Worm (Caenorhabditis elegans) whole organism, early embryonic: ENCODE data around the gene coq-6.
A peak's percentile ranks its signal among the peaks of the same experiment; 100 is the strongest.

Experiments used
- B0310.2 ChIP-seq: sonication (generic microtip); optimal IDR thresholded peaks from 2 replicates; lab custom pipeline; 2016; ENCODE audit warnings: mild to moderate bottlenecking, missing genetic modification characterization, missing compliant biosample characterization
- F13C5.2 ChIP-seq: sonication (generic microtip); optimal IDR thresholded peaks from 2 replicates; lab custom pipeline; 2017; ENCODE audit warnings: mild to moderate bottlenecking, missing genetic modification characterization, inconsistent platforms, missing compliant biosample characterization
- aly-1 ChIP-seq: sonication (generic microtip); optimal IDR thresholded peaks from 2 replicates; lab custom pipeline; 2016; ENCODE audit warnings: missing genetic modification characterization, missing compliant biosample characterization
- ama-1 ChIP-seq: fragments of 150-350 bp; optimal IDR thresholded peaks from 2 replicates; lab custom pipeline; 2014
- ceh-13 ChIP-seq: fragments of 200-800 bp; sonication (Bioruptor generic); optimal IDR thresholded peaks from 2 replicates; lab custom pipeline; 2018; ENCODE audit warnings: mild to moderate bottlenecking, missing genetic modification characterization, missing compliant biosample characterization
- ceh-36 ChIP-seq: sonication (generic microtip); optimal IDR thresholded peaks from 2 replicates; lab custom pipeline; 2016; ENCODE audit warnings: missing genetic modification characterization, inconsistent platforms, missing compliant biosample characterization
- ets-7 ChIP-seq: sonication (generic microtip); optimal IDR thresholded peaks from 2 replicates; lab custom pipeline; 2016; ENCODE audit warnings: missing genotype, missing genetic modification characterization, missing compliant biosample characterization
- flt-1 ChIP-seq: fragments of 200-800 bp; sonication (Bioruptor generic); IDR thresholded peaks from 2 replicates; pipeline ENCODE4 v1.3.6; 2022; ENCODE audit warnings: missing genetic modification characterization, missing compliant biosample characterization
- hmbx-1 ChIP-seq: sonication (generic microtip); optimal IDR thresholded peaks from 2 replicates; lab custom pipeline; 2016; ENCODE audit warnings: mild to moderate bottlenecking, missing genetic modification characterization, missing compliant biosample characterization
- hmg-4 ChIP-seq: fragments of 200-800 bp; sonication (Bioruptor generic); optimal IDR thresholded peaks from 2 replicates; lab custom pipeline; 2018; ENCODE audit warnings: mild to moderate bottlenecking, missing genetic modification characterization, missing compliant biosample characterization
- hnd-1 ChIP-seq: sonication (generic microtip); optimal IDR thresholded peaks from 2 replicates; lab custom pipeline; 2016; ENCODE audit warnings: missing genetic modification characterization, missing compliant biosample characterization
- pes-1 ChIP-seq: fragments of 200-800 bp; sonication (Bioruptor generic); IDR thresholded peaks from 2 replicates; pipeline ENCODE4 v1.3.6; 2022; ENCODE audit warnings: missing genetic modification reagents, missing genetic modification characterization, missing compliant biosample characterization
- scrt-1 ChIP-seq: fragments of 200-800 bp; sonication (Bioruptor generic); IDR thresholded peaks from 2 replicates; pipeline ENCODE4 v1.3.6; 2022; ENCODE audit warnings: missing genetic modification characterization, missing compliant biosample characterization
- sea-1 ChIP-seq: fragments of 200-800 bp; sonication (Bioruptor generic); conservative IDR thresholded peaks from 2 replicates; pipeline ENCODE4 v1.3.6; 2022; ENCODE audit warnings: missing genetic modification characterization, missing compliant biosample characterization
- tbx-11 ChIP-seq: fragments of 200-800 bp; sonication (Bioruptor generic); IDR thresholded peaks from 2 replicates; pipeline ENCODE4 v1.3.6; 2022; ENCODE audit warnings: missing genetic modification characterization, missing compliant biosample characterization
- tbx-37 ChIP-seq: fragments of 200-800 bp; sonication (Bioruptor generic); conservative IDR thresholded peaks from 2 replicates; pipeline ENCODE4 v1.3.6; 2022; ENCODE audit warnings: missing genetic modification reagents, missing genetic modification characterization, missing compliant biosample characterization
- tra-4 ChIP-seq: sonication (generic microtip); optimal IDR thresholded peaks from 2 replicates; lab custom pipeline; 2017; ENCODE audit warnings: missing genetic modification characterization, missing compliant biosample characterization

The coq-6 gene

ce11 chrV:9305116-9305515 lies 31.4 kb upstream of the coq-6 start, which contains the start of gene F44A2.3:
F44A2.3 (plus strand) TSS chrV:9305416.
- no peak for TF ChIP-seq flt-1 (GFP tag; lab: Robert Waterston, UW)
- TF ChIP-seq tbx-37 (GFP tag; lab: Robert Waterston, UW): no peak
- TF ChIP-seq sea-1: no peak
- TF ChIP-seq hmg-4 (GFP tag; lab: Kevin White, UChicago): no peak

- no peak for TF ChIP-seq tbx-37 (GFP tag; lab: Robert Waterston, UW)
- TF ChIP-seq hmg-4 (GFP tag; lab: Kevin White, UChicago): no peak
- no peak for TF ChIP-seq ceh-36 (tag; lab: Kevin White, UChicago)
- no peak for TF ChIP-seq tra-4 (tag; lab: Kevin White, UChicago)
- no peak for TF ChIP-seq sea-1
- no peak for TF ChIP-seq hmbx-1
- no peak for TF ChIP-seq B0310.2 (tag; lab: Kevin White, UChicago)
- no peak for TF ChIP-seq tbx-11
- no peak for TF ChIP-seq pes-1 (GFP tag; lab: Robert Waterston, UW)
- no peak for TF ChIP-seq flt-1 (GFP tag; lab: Robert Waterston, UW)
- TF ChIP-seq aly-1 (tag; lab: Kevin White, UChicago): no peak
- no peak for TF ChIP-seq hnd-1
- TF ChIP-seq ets-7 (tag; lab: Kevin White, UChicago): no peak
- TF ChIP-seq ama-1 (lab: Kevin White, UChicago): no peak
- no peak for TF ChIP-seq scrt-1 (GFP tag; lab: Robert Waterston, UW)
- TF ChIP-seq F13C5.2 (tag; lab: Kevin White, UChicago): no peak
These were observed 24.2 kb upstream of the coq-6 start for ce11 chrV:9312377-9312776.

- TF ChIP-seq tbx-11: no peak
- no peak for TF ChIP-seq aly-1 (tag; lab: Kevin White, UChicago)
These were observed 22.2 kb upstream of the coq-6 start for ce11 chrV:9314408-9314807.

- no peak for TF ChIP-seq F13C5.2 (tag; lab: Kevin White, UChicago)
- TF ChIP-seq scrt-1 (GFP tag; lab: Robert Waterston, UW): no peak
- no peak for TF ChIP-seq pes-1 (GFP tag; lab: Robert Waterston, UW)
- no peak for TF ChIP-seq tbx-37 (GFP tag; lab: Robert Waterston, UW)
- TF ChIP-seq hmbx-1: no peak
- TF ChIP-seq aly-1 (tag; lab: Kevin White, UChicago): no peak
- no peak for TF ChIP-seq flt-1 (GFP tag; lab: Robert Waterston, UW)
- no peak for TF ChIP-seq ets-7 (tag; lab: Kevin White, UChicago)
- no peak for TF ChIP-seq tra-4 (tag; lab: Kevin White, UChicago)
- no peak for TF ChIP-seq B0310.2 (tag; lab: Kevin White, UChicago)
- no peak for TF ChIP-seq tbx-11
- no peak for TF ChIP-seq sea-1
- no peak for TF ChIP-seq hmg-4 (GFP tag; lab: Kevin White, UChicago)
- no peak for TF ChIP-seq ceh-13 (GFP tag; lab: Kevin White, UChicago)
- TF ChIP-seq hnd-1: no peak
These were observed 19.6 kb upstream of the coq-6 start for ce11 chrV:9316970-9317369.

ce11 chrV:9318046-9318445 lies 18.5 kb upstream of the coq-6 start, which contains the start of gene kvs-3:
kvs-3 (plus strand) TSS chrV:9318311.
- no peak for TF ChIP-seq F13C5.2 (tag; lab: Kevin White, UChicago)
- no peak for TF ChIP-seq ceh-13 (GFP tag; lab: Kevin White, UChicago)
- no peak for TF ChIP-seq ama-1 (lab: Kevin White, UChicago)
- TF ChIP-seq pes-1 (GFP tag; lab: Robert Waterston, UW): peak; percentile 68
- TF ChIP-seq ceh-36 (tag; lab: Kevin White, UChicago): no peak
- no peak; the same call in 1 of the 2 replicates for TF ChIP-seq tbx-37 (GFP tag; lab: Robert Waterston, UW)
- 0 out of 2 replicates have a peak, but pooled peaks have one; percentile 18 for TF ChIP-seq flt-1 (GFP tag; lab: Robert Waterston, UW)
- TF ChIP-seq aly-1 (tag; lab: Kevin White, UChicago): no peak
- no peak for TF ChIP-seq sea-1
- TF ChIP-seq hnd-1: no peak
- no peak for TF ChIP-seq hmbx-1
- no peak for TF ChIP-seq B0310.2 (tag; lab: Kevin White, UChicago)
- TF ChIP-seq hmg-4 (GFP tag; lab: Kevin White, UChicago): no peak
- TF ChIP-seq scrt-1 (GFP tag; lab: Robert Waterston, UW): no peak
- peak; percentile 49; the same call in 1 of the 2 replicates for TF ChIP-seq tbx-11

- TF ChIP-seq scrt-1 (GFP tag; lab: Robert Waterston, UW): no peak
- TF ChIP-seq tra-4 (tag; lab: Kevin White, UChicago): no peak
- no peak for TF ChIP-seq ceh-13 (GFP tag; lab: Kevin White, UChicago)
- no peak for TF ChIP-seq hmbx-1
- TF ChIP-seq hnd-1: no peak
- TF ChIP-seq pes-1 (GFP tag; lab: Robert Waterston, UW): no peak
These were observed 15.4 kb upstream of the coq-6 start, which contains the start of gene F44A2.7 for ce11 chrV:9321185-9321584. F44A2.7 (plus strand) TSS chrV:9321485.

- no peak for TF ChIP-seq hnd-1
- no peak for TF ChIP-seq tbx-11
- TF ChIP-seq pes-1 (GFP tag; lab: Robert Waterston, UW): no peak
- no peak for TF ChIP-seq hmg-4 (GFP tag; lab: Kevin White, UChicago)
These were observed 13.7 kb upstream of the coq-6 start, which contains the start of gene tag-153 for ce11 chrV:9322886-9323285. tag-153 (plus strand) TSS chrV:9323085.

- TF ChIP-seq flt-1 (GFP tag; lab: Robert Waterston, UW): no peak
- no peak for TF ChIP-seq tbx-11
- no peak for TF ChIP-seq tbx-37 (GFP tag; lab: Robert Waterston, UW)
- no peak for TF ChIP-seq B0310.2 (tag; lab: Kevin White, UChicago)
- TF ChIP-seq hnd-1: no peak
- TF ChIP-seq aly-1 (tag; lab: Kevin White, UChicago): no peak
- no peak for TF ChIP-seq ets-7 (tag; lab: Kevin White, UChicago)
- TF ChIP-seq ceh-36 (tag; lab: Kevin White, UChicago): no peak
These were observed 12.4 kb upstream of the coq-6 start for ce11 chrV:9324167-9324566.
